Fruit fly (Drosophila melanogaster) whole organism, embryonic: ENCODE measurements around the gene msl-3.

ENCODE experiments used
- CG10147 ChIP-seq: fragments of 200-800 bp; sonication (Bioruptor generic); optimal IDR thresholded peaks from 2 replicates; lab custom pipeline; 2019; ENCODE audit warnings: missing biosample characterization, mild to moderate bottlenecking, missing genetic modification characterization, moderate library complexity
- CG10431 ChIP-seq: fragments of 200-800 bp; sonication (Bioruptor generic); optimal IDR thresholded peaks from 3 replicates; lab custom pipeline; 2018; ENCODE audit warnings: missing biosample characterization, mild to moderate bottlenecking, missing genetic modification characterization
- CG13424 ChIP-seq: fragments of 200-800 bp; sonication (Bioruptor generic); optimal IDR thresholded peaks from 2 replicates; lab custom pipeline; 2019; ENCODE audit warnings: missing biosample characterization, mild to moderate bottlenecking, missing genetic modification characterization, moderate library complexity
- CG13775 ChIP-seq: fragments of 200-800 bp; sonication (Bioruptor generic); optimal IDR thresholded peaks from 3 replicates; lab custom pipeline; 2017; ENCODE audit warnings: missing biosample characterization, mild to moderate bottlenecking, missing genetic modification characterization
- CG14710 ChIP-seq: fragments of 200-800 bp; sonication (Bioruptor generic); optimal IDR thresholded peaks from 3 replicates; lab custom pipeline; 2019; ENCODE audit warnings: missing biosample characterization, mild to moderate bottlenecking, missing genetic modification characterization, moderate library complexity
- CG15601 ChIP-seq: fragments of 200-800 bp; sonication (Bioruptor generic); optimal IDR thresholded peaks from 3 replicates; lab custom pipeline; 2019; ENCODE audit warnings: missing biosample characterization, mild to moderate bottlenecking, missing genetic modification characterization, moderate library complexity
- CG1603 ChIP-seq: fragments of 200-800 bp; sonication (Bioruptor generic); optimal IDR thresholded peaks from 2 replicates; lab custom pipeline; 2019; ENCODE audit warnings: missing biosample characterization, mild to moderate bottlenecking, missing genetic modification characterization, moderate library complexity
- CG1647 ChIP-seq: fragments of 200-800 bp; sonication (Bioruptor generic); optimal IDR thresholded peaks from 3 replicates; lab custom pipeline; 2016; ENCODE audit warnings: missing biosample characterization, missing genetic modification characterization
- CG17802 ChIP-seq: fragments of 200-800 bp; sonication (Bioruptor generic); optimal IDR thresholded peaks from 2 replicates; lab custom pipeline; 2018; ENCODE audit warnings: missing biosample characterization, mild to moderate bottlenecking, missing genetic modification characterization, moderate library complexity
- CG1792 ChIP-seq: fragments of 200-800 bp; sonication (Bioruptor generic); optimal IDR thresholded peaks from 2 replicates; lab custom pipeline; 2016; ENCODE audit warnings: missing biosample characterization, missing genetic modification characterization
- CG18011 ChIP-seq: fragments of 200-800 bp; sonication (Bioruptor generic); optimal IDR thresholded peaks from 2 replicates; lab custom pipeline; 2017; ENCODE audit warnings: missing biosample characterization, missing genetic modification characterization, mild to moderate bottlenecking, moderate library complexity, missing genotype
- CG32767 ChIP-seq: fragments of 200-800 bp; sonication (Bioruptor generic); IDR thresholded peaks from 2 replicates; pipeline ENCODE4 v1.3.6; 2022; ENCODE audit warnings: missing biosample characterization, missing genetic modification characterization
- CG33213 ChIP-seq: fragments of 200-800 bp; sonication (Bioruptor generic); optimal IDR thresholded peaks from 3 replicates; lab custom pipeline; 2016; ENCODE audit warnings: missing biosample characterization, missing genetic modification characterization
- CG34224 ChIP-seq: fragments of 200-800 bp; sonication (Bioruptor generic); IDR thresholded peaks from 3 replicates; pipeline ENCODE4 v1.3.6; 2022; ENCODE audit warnings: missing biosample characterization, missing genetic modification characterization; ENCODE audit not compliant: partially characterized antibody
- CG4617 ChIP-seq: fragments of 200-800 bp; sonication (Bioruptor generic); optimal IDR thresholded peaks from 3 replicates; lab custom pipeline; 2016; ENCODE audit warnings: missing biosample characterization, missing genetic modification characterization, borderline replicate concordance
- CG5180 ChIP-seq: fragments of 200-800 bp; sonication (Bioruptor generic); optimal IDR thresholded peaks from 3 replicates; lab custom pipeline; 2017; ENCODE audit warnings: missing biosample characterization, missing genetic modification characterization, mild to moderate bottlenecking, moderate library complexity, missing genetic modification reagents
- CG8388 ChIP-seq: fragments of 200-800 bp; sonication (Bioruptor generic); optimal IDR thresholded peaks from 2 replicates; lab custom pipeline; 2019; ENCODE audit warnings: missing biosample characterization, mild to moderate bottlenecking, missing genetic modification characterization, moderate library complexity
- CG8765 ChIP-seq: fragments of 200-800 bp; sonication (Bioruptor generic); IDR thresholded peaks from 2 replicates; pipeline ENCODE4 v1.3.6; 2022; ENCODE audit warnings: missing biosample characterization, missing genetic modification characterization
- CG9215 ChIP-seq: fragments of 200-800 bp; sonication (Bioruptor generic); IDR thresholded peaks from 2 replicates; pipeline ENCODE4 v1.3.6; 2022; ENCODE audit warnings: missing biosample characterization, missing genetic modification characterization
- D ChIP-seq, 2 experiments: fragments of 200-800 bp in 1 of 2; fragments of >200 bp in 1 of 2; sonication (Bioruptor generic) in 1 of 2; optimal IDR thresholded peaks; 2 replicates in 1 of 2; 3 replicates in 1 of 2; lab custom pipeline; 2017; ENCODE audit warnings: mild to moderate bottlenecking in 1 of 2, missing biosample characterization in 1 of 2, missing genetic modification characterization in 1 of 2, missing genetic modification reagents in 1 of 2
- H2.0 ChIP-seq: fragments of 200-800 bp; sonication (Bioruptor generic); IDR thresholded peaks from 2 replicates; pipeline ENCODE4 v1.3.6; 2022; ENCODE audit warnings: missing biosample characterization, missing genetic modification characterization
- Hand ChIP-seq: fragments of 200-800 bp; sonication (Bioruptor generic); optimal IDR thresholded peaks from 2 replicates; lab custom pipeline; 2017; ENCODE audit warnings: mild to moderate bottlenecking, missing biosample characterization, missing genetic modification reagents, missing genetic modification characterization
- HmgD ChIP-seq: fragments of 200-800 bp; sonication (Bioruptor generic); optimal IDR thresholded peaks from 3 replicates; lab custom pipeline; 2016; ENCODE audit warnings: missing biosample characterization, missing genetic modification characterization
- Mad ChIP-seq: fragments of 200-800 bp; sonication (Bioruptor generic); optimal IDR thresholded peaks from 2 replicates; lab custom pipeline; 2016; ENCODE audit warnings: missing biosample characterization, missing genetic modification characterization
- NFAT ChIP-seq: fragments of 200-800 bp; sonication (Bioruptor generic); IDR thresholded peaks from 2 replicates; pipeline ENCODE4 v1.3.6; 2022; ENCODE audit warnings: missing biosample characterization, missing genetic modification characterization
- Nf-YC ChIP-seq: fragments of 200-800 bp; optimal IDR thresholded peaks from 3 replicates; lab custom pipeline; 2019; ENCODE audit warnings: missing biosample characterization, mild to moderate bottlenecking, missing genetic modification characterization, moderate library complexity
- Oli ChIP-seq: fragments of 200-800 bp; sonication (Bioruptor generic); optimal IDR thresholded peaks from 2 replicates; lab custom pipeline; 2018; ENCODE audit warnings: missing biosample characterization, mild to moderate bottlenecking, missing genetic modification characterization, moderate library complexity
- Pdp1 ChIP-seq, 2 experiments: fragments of 200-800 bp; sonication (Bioruptor generic); optimal IDR thresholded peaks; 3 replicates each; lab custom pipeline; 2016; ENCODE audit warnings: missing biosample characterization in 2 of 2, missing genetic modification characterization in 2 of 2, mild to moderate bottlenecking in 1 of 2, moderate library complexity in 1 of 2
- Sin3A ChIP-seq: fragments of >200 bp; optimal IDR thresholded peaks from 2 replicates; lab custom pipeline; 2018
- Sox102F ChIP-seq: fragments of 200-800 bp; sonication (Bioruptor generic); optimal IDR thresholded peaks from 2 replicates; lab custom pipeline; 2018; ENCODE audit warnings: missing biosample characterization, mild to moderate bottlenecking, missing genetic modification characterization, moderate library complexity
- Sry-δ ChIP-seq: fragments of 200-800 bp; sonication (Bioruptor generic); optimal IDR thresholded peaks from 2 replicates; lab custom pipeline; 2016; ENCODE audit warnings: missing biosample characterization, missing genetic modification characterization
- Usf ChIP-seq: fragments of 200-800 bp; sonication (Bioruptor generic); optimal IDR thresholded peaks from 2 replicates; lab custom pipeline; 2017; ENCODE audit warnings: missing genotype, missing biosample characterization, missing genetic modification characterization
- dan ChIP-seq: fragments of 200-800 bp; sonication (Bioruptor generic); IDR thresholded peaks from 2 replicates; pipeline ENCODE4 v1.3.6; 2022; ENCODE audit warnings: missing biosample characterization, missing genetic modification characterization
- dm ChIP-seq: fragments of 200-800 bp; sonication (Bioruptor generic); optimal IDR thresholded peaks from 3 replicates; lab custom pipeline; 2016; ENCODE audit warnings: missing biosample characterization, missing genetic modification characterization
- dmrt99B ChIP-seq: fragments of 200-800 bp; sonication (Bioruptor generic); optimal IDR thresholded peaks from 2 replicates; lab custom pipeline; 2018; ENCODE audit warnings: missing biosample characterization, mild to moderate bottlenecking, missing genetic modification characterization, moderate library complexity
- fd96Cb ChIP-seq: fragments of 200-800 bp; sonication (Bioruptor generic); optimal IDR thresholded peaks from 2 replicates; lab custom pipeline; 2018; ENCODE audit warnings: missing biosample characterization, mild to moderate bottlenecking, missing genetic modification characterization, moderate library complexity
- grau ChIP-seq: fragments of 200-800 bp; optimal IDR thresholded peaks from 3 replicates; lab custom pipeline; 2019; ENCODE audit warnings: missing biosample characterization, mild to moderate bottlenecking, missing genetic modification characterization, moderate library complexity
- hbn ChIP-seq: fragments of 200-800 bp; sonication (Bioruptor generic); IDR thresholded peaks from 2 replicates; pipeline ENCODE4 v1.3.6; 2022; ENCODE audit warnings: missing biosample characterization, missing genetic modification characterization; ENCODE audit not compliant: partially characterized antibody
- hkb ChIP-seq, 2 experiments: fragments of 200-800 bp in 1 of 2; fragments of >200 bp in 1 of 2; sonication (Bioruptor generic) in 1 of 2; IDR thresholded peaks in 1 of 2; optimal IDR thresholded peaks in 1 of 2; 2 replicates each; pipeline versions ENCODE4 v1.3.6 to Lab custom; 2017 to 2022; ENCODE audit warnings: missing biosample characterization in 1 of 2, missing genetic modification characterization in 1 of 2
- org-1 ChIP-seq: fragments of 200-800 bp; sonication (Bioruptor generic); optimal IDR thresholded peaks from 2 replicates; lab custom pipeline; 2017; ENCODE audit warnings: missing biosample characterization, missing genetic modification characterization
- ranshi ChIP-seq: fragments of 200-800 bp; sonication (Bioruptor generic); IDR thresholded peaks from 2 replicates; pipeline ENCODE4 v1.3.6; 2022; ENCODE audit warnings: missing biosample characterization, missing genetic modification characterization
- row ChIP-seq: fragments of 200-800 bp; sonication (Bioruptor generic); IDR thresholded peaks from 3 replicates; pipeline ENCODE4 v1.3.6; 2022; ENCODE audit warnings: missing biosample characterization, missing genetic modification characterization
- sd ChIP-seq: fragments of 200-800 bp; sonication (Bioruptor generic); optimal IDR thresholded peaks from 3 replicates; lab custom pipeline; 2018; ENCODE audit warnings: missing biosample characterization, mild to moderate bottlenecking, missing genetic modification characterization, moderate library complexity
- sens ChIP-seq: fragments of 200-800 bp; sonication (Bioruptor generic); peaks from one replicate; lab custom pipeline; 2016; ENCODE audit warnings: missing biosample characterization, missing genetic modification characterization
- so ChIP-seq: fragments of 200-800 bp; sonication (Bioruptor generic); IDR thresholded peaks from 3 replicates; pipeline ENCODE4 v1.3.6; 2022; ENCODE audit warnings: missing biosample characterization, missing genetic modification characterization
- tna ChIP-seq: fragments of 200-800 bp; sonication (Bioruptor generic); IDR thresholded peaks from 2 replicates; pipeline ENCODE4 v1.3.6; 2022; ENCODE audit warnings: missing biosample characterization, missing genetic modification characterization; ENCODE audit not compliant: partially characterized antibody
- wdn ChIP-seq: fragments of 200-800 bp; sonication (Bioruptor generic); IDR thresholded peaks from 2 replicates; pipeline ENCODE4 v1.3.6; 2022; ENCODE audit warnings: missing biosample characterization, missing genetic modification characterization
- yki ChIP-seq: fragments of >200 bp; optimal IDR thresholded peaks from 3 replicates; lab custom pipeline; 2018
- z ChIP-seq: fragments of 200-800 bp; sonication (Bioruptor generic); IDR thresholded peaks from 3 replicates; pipeline ENCODE4 v1.3.6; 2022; ENCODE audit warnings: missing biosample characterization, missing genetic modification characterization
- zfh1 ChIP-seq: fragments of 200-800 bp; sonication (Bioruptor generic); IDR thresholded peaks from 3 replicates; pipeline ENCODE4 v1.3.6; 2022; ENCODE audit warnings: missing biosample characterization, missing genetic modification characterization

msl-3 gene

DNA sequence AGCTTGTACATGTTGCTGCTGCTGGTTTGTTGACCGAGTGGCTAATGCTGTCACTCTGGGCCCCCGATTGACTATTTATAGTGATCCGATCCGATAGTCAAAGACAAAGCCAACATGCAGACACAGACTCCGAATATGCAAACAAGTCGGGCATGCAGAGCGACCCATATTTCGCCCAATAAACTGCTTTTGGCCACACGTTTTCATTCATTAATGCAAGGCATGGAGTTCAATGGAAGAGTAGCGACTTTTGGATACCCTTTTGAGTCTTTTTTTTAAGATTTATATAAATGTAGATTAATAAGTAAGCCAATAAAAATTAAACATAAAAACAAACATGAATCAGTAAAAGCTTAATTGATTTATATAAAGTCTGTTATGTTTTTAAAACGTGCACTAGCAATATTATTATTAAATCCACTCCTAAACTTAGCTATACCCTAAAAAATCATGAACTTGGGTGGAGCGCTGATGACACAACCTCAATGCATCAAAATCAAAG lies 38.7 kb downstream of the msl-3 start, which contains the start of gene Cpr65Ea (continued):
- peak; percentile 56 for TF ChIP-seq Sox102F (GFP tag; lab: Kevin White, UChicago)
- TF ChIP-seq CG8388 (GFP tag; lab: Kevin White, UChicago) = no peak
- TF ChIP-seq CG33213 (GFP tag; lab: Kevin White, UChicago) = no peak
- TF ChIP-seq CG10147 (GFP tag; lab: Kevin White, UChicago) = no peak
- TF ChIP-seq Hand (GFP tag; lab: Kevin White, UChicago) = no peak
- no peak for TF ChIP-seq zfh1
- no peak for TF ChIP-seq CG9215 (GFP tag; lab: Robert Waterston, UW)
- TF ChIP-seq HmgD (GFP tag; lab: Kevin White, UChicago) = no peak
- TF ChIP-seq dmrt99B = peak; percentile 71
- TF ChIP-seq fd96Cb (tag; lab: Kevin White, UChicago) = no peak
- TF ChIP-seq CG8765 (GFP tag; lab: Robert Waterston, UW) = no peak
- no peak for TF ChIP-seq D (optimal IDR thresholded peaks at IDR 0.05; lab: Kevin White, UChicago)
- no peak for TF ChIP-seq D (GFP tag; optimal IDR thresholded peaks at IDR 0.05; lab: Kevin White, UChicago)
- TF ChIP-seq grau = peak; percentile 17
- no peak for TF ChIP-seq CG1647
- TF ChIP-seq CG1792 (GFP tag; lab: Kevin White, UChicago) = no peak
- TF ChIP-seq ranshi = no peak
- no peak for TF ChIP-seq CG4617 (GFP tag; lab: Kevin White, UChicago)
- TF ChIP-seq sd (tag; lab: Kevin White, UChicago) = no peak
- TF ChIP-seq CG34224 (GFP tag; lab: Robert Waterston, UW) = no peak
- TF ChIP-seq sens (GFP tag; lab: Kevin White, UChicago) = peak; percentile 43
- no peak for TF ChIP-seq hkb (optimal IDR thresholded peaks at IDR 0.05; lab: Kevin White, UChicago)
- peak; percentile 21; the same call in 1 of the 2 replicates for TF ChIP-seq hkb (GFP tag; IDR thresholded peaks at IDR 0.05; lab: Robert Waterston, UW)
- no peak for TF ChIP-seq hbn (GFP tag; lab: Robert Waterston, UW)
- TF ChIP-seq wdn = no peak
- TF ChIP-seq Usf = no peak
- no peak for TF ChIP-seq Sin3A (lab: Kevin White, UChicago)
- TF ChIP-seq Sry-δ (GFP tag; lab: Kevin White, UChicago) = no peak
- TF ChIP-seq Nf-YC (tag; lab: Kevin White, UChicago) = no peak
- TF ChIP-seq NFAT = no peak
- no peak for TF ChIP-seq CG10431 (GFP tag; lab: Kevin White, UChicago)
- no peak for TF ChIP-seq yki (lab: Kevin White, UChicago)
- no peak for TF ChIP-seq tna (GFP tag; lab: Robert Waterston, UW)
- no peak for TF ChIP-seq CG18011 (GFP tag; lab: Kevin White, UChicago)
- TF ChIP-seq CG13775 (GFP tag; lab: Kevin White, UChicago) = no peak
- TF ChIP-seq row (GFP tag; lab: Robert Waterston, UW) = peak; percentile 56
- TF ChIP-seq CG13424 = peak; percentile 47
- TF ChIP-seq CG32767 (GFP tag; lab: Robert Waterston, UW) = 0 out of 2 replicates have a peak, but pooled peaks have one; percentile 15
- peak; percentile 46 for TF ChIP-seq Oli
- TF ChIP-seq CG15601 (tag; lab: Kevin White, UChicago) = no peak
- TF ChIP-seq CG17802 (tag; lab: Kevin White, UChicago) = no peak
- no peak for TF ChIP-seq dan (GFP tag; lab: Robert Waterston, UW)
- TF ChIP-seq Mad = no peak
- TF ChIP-seq CG1603 (tag; lab: Kevin White, UChicago) = no peak
- no peak for TF ChIP-seq Pdp1 (GFP tag; optimal IDR thresholded peaks at IDR 0.05; lab: Kevin White, UChicago)
- no peak for TF ChIP-seq org-1 (GFP tag; lab: Kevin White, UChicago)
- TF ChIP-seq H2.0 (GFP tag; lab: Robert Waterston, UW) = no peak
- TF ChIP-seq CG5180 (GFP tag; lab: Kevin White, UChicago) = no peak
- TF ChIP-seq z (GFP tag; lab: Robert Waterston, UW) = no peak
- TF ChIP-seq CG14710 = no peak
- TF ChIP-seq so (GFP tag; lab: Robert Waterston, UW) = 0 out of 3 replicates have a peak, but pooled peaks have one; percentile 19
- TF ChIP-seq dm = no peak
